Worm (Caenorhabditis elegans) whole organism, young adult: ENCODE results near the gene Y43F8B.2.

ENCODE experiments used
- B0019.2 ChIP-seq: fragments of 200-800 bp; sonication (Bioruptor generic); conservative IDR thresholded peaks from 2 replicates; pipeline ENCODE4 v1.3.6; 2022; ENCODE audit warnings: missing genetic modification reagents, missing genetic modification characterization, missing compliant biosample characterization
- B0336.3 ChIP-seq: fragments of 200-800 bp; sonication (Bioruptor generic); IDR thresholded peaks from 2 replicates; pipeline ENCODE4 v1.3.6; 2022; ENCODE audit warnings: missing genetic modification characterization, missing compliant biosample characterization
- C06A6.2 ChIP-seq: fragments of 200-800 bp; sonication (Bioruptor generic); conservative IDR thresholded peaks from 2 replicates; pipeline ENCODE4 v1.3.6; 2022; ENCODE audit warnings: missing genetic modification characterization, missing compliant biosample characterization
- C17E4.6 ChIP-seq: fragments of 200-800 bp; sonication (Bioruptor generic); IDR thresholded peaks from 2 replicates; pipeline ENCODE4 v1.3.6; 2022; ENCODE audit warnings: missing genetic modification reagents, missing genetic modification characterization, missing compliant biosample characterization
- D2030.7 ChIP-seq: fragments of 200-800 bp; sonication (Bioruptor generic); IDR thresholded peaks from 2 replicates; pipeline ENCODE4 v1.3.6; 2022; ENCODE audit warnings: missing genetic modification reagents, missing genetic modification characterization, missing compliant biosample characterization
- F22D6.2 ChIP-seq: sonication (generic microtip); optimal IDR thresholded peaks from 2 replicates; lab custom pipeline; 2016; ENCODE audit warnings: mild to moderate bottlenecking, missing genetic modification characterization, missing compliant biosample characterization
- F23B12.7 ChIP-seq: sonication (generic microtip); optimal IDR thresholded peaks from 2 replicates; lab custom pipeline; 2017; ENCODE audit warnings: missing genetic modification characterization, mild to moderate bottlenecking, missing compliant biosample characterization, antibody characterized with exemption, moderate library complexity; ENCODE audit not compliant: insufficient read depth
- F39B2.1 ChIP-seq: fragments of 200-800 bp; sonication (Bioruptor generic); IDR thresholded peaks from 2 replicates; pipeline ENCODE4 v1.3.6; 2022; ENCODE audit warnings: missing genetic modification reagents, missing genetic modification characterization, missing compliant biosample characterization
- K12H6.12 ChIP-seq: fragments of 200-800 bp; sonication (Bioruptor generic); optimal IDR thresholded peaks from 2 replicates; lab custom pipeline; 2018; ENCODE audit warnings: mild to moderate bottlenecking, missing genetic modification characterization, missing compliant biosample characterization
- Y53G8AR.9 ChIP-seq: fragments of 200-800 bp; sonication (Bioruptor generic); conservative IDR thresholded peaks from 2 replicates; pipeline ENCODE4 v1.3.6; 2022; ENCODE audit warnings: missing genetic modification reagents, missing genetic modification characterization, missing compliant biosample characterization
- Y79H2A.3 ChIP-seq: fragments of 200-800 bp; sonication (Bioruptor generic); conservative IDR thresholded peaks from 2 replicates; pipeline ENCODE4 v1.3.6; 2022; ENCODE audit warnings: missing genetic modification reagents, missing genetic modification characterization, missing compliant biosample characterization
- akir-1 ChIP-seq: fragments of 200-800 bp; sonication (Bioruptor generic); optimal IDR thresholded peaks from 2 replicates; lab custom pipeline; 2018; ENCODE audit warnings: mild to moderate bottlenecking, missing genetic modification characterization, moderate library complexity, missing compliant biosample characterization
- atf-7 ChIP-seq: sonication (generic microtip); optimal IDR thresholded peaks from 2 replicates; lab custom pipeline; 2017; ENCODE audit warnings: mild to moderate bottlenecking, missing genetic modification characterization, missing compliant biosample characterization
- attf-5 ChIP-seq: fragments of 200-800 bp; sonication (Bioruptor generic); optimal IDR thresholded peaks from 2 replicates; lab custom pipeline; 2018; ENCODE audit warnings: mild to moderate bottlenecking, missing genetic modification characterization, missing compliant biosample characterization
- attf-6 ChIP-seq: fragments of 200-800 bp; sonication (Bioruptor generic); IDR thresholded peaks from 2 replicates; pipeline ENCODE4 v1.3.6; 2022; ENCODE audit warnings: missing genetic modification reagents, missing genetic modification characterization, missing compliant biosample characterization
- cebp-2 ChIP-seq: fragments of 200-800 bp; sonication (Bioruptor generic); IDR thresholded peaks from 2 replicates; pipeline ENCODE4 v1.3.6; 2022; ENCODE audit warnings: missing genetic modification characterization, missing compliant biosample characterization
- ceh-27 ChIP-seq: fragments of 200-800 bp; sonication (Bioruptor generic); optimal IDR thresholded peaks from 2 replicates; lab custom pipeline; 2018; ENCODE audit warnings: mild to moderate bottlenecking, missing genetic modification characterization, moderate library complexity, missing compliant biosample characterization
- die-1 ChIP-seq: sonication (generic microtip); optimal IDR thresholded peaks from 2 replicates; lab custom pipeline; 2016; ENCODE audit warnings: missing genotype, mild to moderate bottlenecking, missing genetic modification characterization, missing compliant biosample characterization
- dox-1 ChIP-seq: fragments of 200-800 bp; sonication (Bioruptor generic); IDR thresholded peaks from 2 replicates; pipeline ENCODE4 v1.3.6; 2022; ENCODE audit warnings: missing genetic modification reagents, missing genetic modification characterization, missing compliant biosample characterization
- egl-44 ChIP-seq: fragments of 200-800 bp; sonication (Bioruptor generic); IDR thresholded peaks from 2 replicates; pipeline ENCODE4 v1.3.6; 2022; ENCODE audit warnings: missing genetic modification reagents, missing genetic modification characterization, missing compliant biosample characterization
- gei-17 ChIP-seq: fragments of 200-800 bp; sonication (Bioruptor generic); optimal IDR thresholded peaks from 2 replicates; lab custom pipeline; 2018; ENCODE audit warnings: mild to moderate bottlenecking, missing genetic modification characterization, missing compliant biosample characterization
- hlh-12 ChIP-seq: sonication (generic microtip); optimal IDR thresholded peaks from 2 replicates; lab custom pipeline; 2016; ENCODE audit warnings: missing genetic modification characterization, missing compliant biosample characterization
- hmg-1.2 ChIP-seq: fragments of 200-800 bp; sonication (Bioruptor generic); IDR thresholded peaks from 2 replicates; pipeline ENCODE4 v1.3.6; 2022; ENCODE audit warnings: missing genetic modification reagents, missing genetic modification characterization, missing compliant biosample characterization
- let-607 ChIP-seq, 2 experiments: fragments of 200-800 bp in 1 of 2; sonication (Bioruptor generic) in 1 of 2; sonication (generic microtip) in 1 of 2; optimal IDR thresholded peaks; 2 replicates each; lab custom pipeline; 2016 to 2018; ENCODE audit warnings: mild to moderate bottlenecking in 2 of 2, missing compliant biosample characterization in 2 of 2, missing genetic modification characterization in 2 of 2, moderate library complexity in 2 of 2, missing genotype in 1 of 2
- lin-35 ChIP-seq, 3 experiments: fragments of 150-350 bp in 2 of 3; sonication (generic microtip) in 1 of 3; optimal IDR thresholded peaks; 2 replicates each; lab custom pipeline; 2014 to 2018; ENCODE audit warnings: missing biosample characterization in 3 of 3, missing genetic modification characterization in 3 of 3, missing genetic modification reagents in 3 of 3
- lin-54 ChIP-seq: fragments of 200-800 bp; sonication (Bioruptor generic); optimal IDR thresholded peaks from 2 replicates; lab custom pipeline; 2018; ENCODE audit warnings: mild to moderate bottlenecking, missing genetic modification characterization, missing compliant biosample characterization
- mcd-1 ChIP-seq: fragments of 200-800 bp; sonication (Bioruptor generic); IDR thresholded peaks from 2 replicates; pipeline ENCODE4 v1.3.6; 2022; ENCODE audit warnings: missing genetic modification reagents, missing genetic modification characterization, missing compliant biosample characterization
- mxl-1 ChIP-seq: sonication (generic microtip); optimal IDR thresholded peaks from 2 replicates; lab custom pipeline; 2016; ENCODE audit warnings: missing genetic modification characterization, missing compliant biosample characterization
- nfya-1 ChIP-seq: sonication (generic microtip); optimal IDR thresholded peaks from 2 replicates; lab custom pipeline; 2017; ENCODE audit warnings: antibody characterized with exemption, missing compliant biosample characterization, missing genetic modification characterization, borderline replicate concordance; ENCODE audit not compliant: insufficient read depth
- nhr-120 ChIP-seq: fragments of 200-800 bp; sonication (Bioruptor generic); IDR thresholded peaks from 2 replicates; pipeline ENCODE4 v1.3.6; 2022; ENCODE audit warnings: missing genetic modification characterization, missing compliant biosample characterization
- nhr-179 ChIP-seq: sonication (generic microtip); optimal IDR thresholded peaks from 2 replicates; lab custom pipeline; 2016; ENCODE audit warnings: mild to moderate bottlenecking, missing genetic modification characterization, missing compliant biosample characterization
- nhr-80 ChIP-seq: sonication (generic microtip); optimal IDR thresholded peaks from 2 replicates; lab custom pipeline; 2016; ENCODE audit warnings: missing genetic modification characterization, missing compliant biosample characterization
- nhr-90 ChIP-seq: sonication (generic microtip); optimal IDR thresholded peaks from 2 replicates; lab custom pipeline; 2016; ENCODE audit warnings: missing genotype, mild to moderate bottlenecking, missing genetic modification characterization, missing compliant biosample characterization
- pbrm-1 ChIP-seq: fragments of 200-800 bp; sonication (Bioruptor generic); IDR thresholded peaks from 2 replicates; pipeline ENCODE4 v1.3.6; 2022; ENCODE audit warnings: missing genetic modification reagents, missing genetic modification characterization, missing compliant biosample characterization
- pha-4 ChIP-seq: fragments of 150-350 bp; sonication (generic microtip); optimal IDR thresholded peaks from 2 replicates; lab custom pipeline; 2014; ENCODE audit warnings: missing biosample characterization, missing genetic modification reagents, missing genetic modification characterization
- rec-8 ChIP-seq, 2 experiments: sonication (generic microtip); optimal IDR thresholded peaks; 2 replicates each; lab custom pipeline; 2016; ENCODE audit warnings: mild to moderate bottlenecking in 2 of 2, missing genetic modification characterization in 2 of 2, missing genetic modification reagents in 2 of 2, missing genotype in 2 of 2, missing biosample characterization in 1 of 2, missing compliant biosample characterization in 1 of 2, moderate library complexity in 1 of 2
- repo-1 ChIP-seq: sonication (generic microtip); optimal IDR thresholded peaks from 2 replicates; lab custom pipeline; 2017; ENCODE audit warnings: mild to moderate bottlenecking, missing genetic modification characterization, missing compliant biosample characterization
- sdz-38 ChIP-seq: sonication (generic microtip); optimal IDR thresholded peaks from 2 replicates; lab custom pipeline; 2016; ENCODE audit warnings: missing genotype, missing genetic modification characterization, missing compliant biosample characterization
- tbp1 ChIP-seq: fragments of 200-800 bp; sonication (Bioruptor generic); optimal IDR thresholded peaks from 2 replicates; lab custom pipeline; 2018; ENCODE audit warnings: mild to moderate bottlenecking, missing genetic modification characterization, missing compliant biosample characterization
- unc-62 ChIP-seq: fragments of 150-350 bp; optimal IDR thresholded peaks from 2 replicates; lab custom pipeline; 2014; ENCODE audit warnings: missing biosample characterization, missing genetic modification reagents, missing genetic modification characterization
- zfh-2 ChIP-seq: fragments of 200-800 bp; sonication (Bioruptor generic); conservative IDR thresholded peaks from 2 replicates; pipeline ENCODE4 v1.3.6; 2022; ENCODE audit warnings: missing genetic modification reagents, missing genetic modification characterization, missing compliant biosample characterization
- ztf-18 ChIP-seq: sonication (generic microtip); optimal IDR thresholded peaks from 2 replicates; lab custom pipeline; 2016; ENCODE audit warnings: missing genotype, mild to moderate bottlenecking, missing genetic modification characterization, missing compliant biosample characterization
- ztf-25 ChIP-seq: fragments of 200-800 bp; sonication (Bioruptor generic); IDR thresholded peaks from 2 replicates; pipeline ENCODE4 v1.3.6; 2022; ENCODE audit warnings: missing genetic modification reagents, missing genetic modification characterization, missing compliant biosample characterization
- ztf-26 ChIP-seq: sonication (generic microtip); optimal IDR thresholded peaks from 2 replicates; lab custom pipeline; 2017; ENCODE audit warnings: missing genetic modification characterization, missing compliant biosample characterization
- ztf-3 ChIP-seq: fragments of 200-800 bp; sonication (Bioruptor generic); optimal IDR thresholded peaks from 2 replicates; lab custom pipeline; 2018; ENCODE audit warnings: mild to moderate bottlenecking, missing genetic modification characterization, missing compliant biosample characterization

The Y43F8B.2 gene

ce11 chrV:19531034-19531433 is 1.9 kb downstream of the Y43F8B.2 start:
- no peak for TF ChIP-seq mcd-1 (GFP tag; lab: Robert Waterston, UW)
- TF ChIP-seq attf-6 (GFP tag; lab: Robert Waterston, UW), result no peak
- no peak for TF ChIP-seq repo-1 (tag; lab: Kevin White, UChicago)
- no peak for TF ChIP-seq ztf-3 (GFP tag; lab: Kevin White, UChicago)
- TF ChIP-seq hmg-1.2 (GFP tag; lab: Robert Waterston, UW), result no peak
- TF ChIP-seq dox-1 (GFP tag; lab: Robert Waterston, UW), result no peak
- TF ChIP-seq mxl-1 (tag; lab: Kevin White, UChicago), result no peak
- TF ChIP-seq gei-17 (GFP tag; lab: Kevin White, UChicago), result no peak
- no peak for TF ChIP-seq cebp-2
- no peak for TF ChIP-seq D2030.7 (GFP tag; lab: Robert Waterston, UW)
- no peak for TF ChIP-seq sdz-38 (tag; lab: Kevin White, UChicago)
- TF ChIP-seq F39B2.1, result no peak
- TF ChIP-seq nhr-120 (GFP tag; lab: Robert Waterston, UW), result no peak
- no peak for TF ChIP-seq Y79H2A.3

DNA sequence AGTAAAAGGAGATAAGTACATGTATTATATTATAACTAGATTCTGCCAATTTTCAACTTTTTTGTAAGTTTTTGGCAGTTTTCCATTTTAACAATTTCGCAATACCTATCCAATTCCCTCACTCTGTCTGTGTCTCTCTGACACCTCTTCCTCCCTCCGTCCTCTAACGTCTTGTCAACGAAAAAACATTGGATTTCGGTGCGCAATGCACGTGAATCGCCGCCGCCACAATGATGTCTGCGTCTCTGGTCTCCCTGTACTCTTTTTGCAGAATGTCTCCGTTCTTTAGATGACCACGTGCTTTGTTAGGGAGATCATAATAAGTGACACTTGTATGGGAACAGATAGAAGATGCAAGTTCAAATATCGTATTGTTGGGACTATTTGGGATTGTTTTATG is 3.7 kb downstream of the Y43F8B.2 start:
- TF ChIP-seq K12H6.12 (tag; lab: Kevin White, UChicago) (peak; percentile 90), nfya-1 (no peak), C17E4.6 (GFP tag; lab: Robert Waterston, UW) (no peak), ztf-18 (peak; percentile 11), hlh-12 (tag; lab: Kevin White, UChicago) (no peak), tbp1 (peak; percentile 63), B0019.2 (GFP tag; lab: Robert Waterston, UW) (no peak), nhr-80 (tag; lab: Kevin White, UChicago) (peak; percentile 65), akir-1 (GFP tag; lab: Kevin White, UChicago) (no peak), mcd-1 (GFP tag; lab: Robert Waterston, UW) (peak; percentile 66), Y79H2A.3 (no peak), cebp-2 (0 out of 2 replicates have a peak, but pooled peaks have one; percentile 25), Y53G8AR.9 (GFP tag; lab: Robert Waterston, UW) (peak; percentile 85; the same call in 1 of the 2 replicates), attf-5 (GFP tag; lab: Kevin White, UChicago) (peak; percentile 90), atf-7 (tag; lab: Kevin White, UChicago) (peak; percentile 92), lin-35 (GFP tag; optimal IDR thresholded peaks at IDR 0.05; lab: Kevin White, UChicago) (peak in 1 of 3 experiments; percentile 48), unc-62 (GFP tag; lab: Kevin White, UChicago) (peak; percentile 95), C06A6.2 (GFP tag; lab: Robert Waterston, UW) (peak; percentile 87), ztf-26 (tag; lab: Kevin White, UChicago) (peak; percentile 96), repo-1 (tag; lab: Kevin White, UChicago) (peak; percentile 53), ztf-25 (GFP tag; lab: Robert Waterston, UW) (no peak), ceh-27 (GFP tag; lab: Kevin White, UChicago) (peak; percentile 95), gei-17 (GFP tag; lab: Kevin White, UChicago) (peak; percentile 56), nhr-90 (peak; percentile 47), rec-8 (tag; optimal IDR thresholded peaks at IDR 0.05; lab: Kevin White, UChicago) (no peak), ztf-3 (GFP tag; lab: Kevin White, UChicago) (peak; percentile 57), B0336.3 (peak; percentile 82), F22D6.2 (tag; lab: Kevin White, UChicago) (peak; percentile 90), hmg-1.2 (GFP tag; lab: Robert Waterston, UW) (peak; percentile 99), pha-4 (peak; percentile 57), egl-44 (GFP tag; lab: Robert Waterston, UW) (peak; percentile 89), nhr-120 (GFP tag; lab: Robert Waterston, UW) (no peak), lin-54 (GFP tag; lab: Kevin White, UChicago) (peak; percentile 55), let-607 (tag; optimal IDR thresholded peaks at IDR 0.05; lab: Kevin White, UChicago) (peak; percentile 59 to 64), die-1 (peak; percentile 64), pbrm-1 (peak; percentile 73), zfh-2 (GFP tag; lab: Robert Waterston, UW) (peak; percentile 75), F23B12.7 (tag; lab: Kevin White, UChicago) (no peak), nhr-179 (no peak)
